Fruit fly (Drosophila melanogaster) whole organism, adult: ENCODE results near the gene CG32022.

Experiments
- CG7101 ChIP-seq: fragments of 200-800 bp; sonication (Bioruptor generic); optimal IDR thresholded peaks from 2 replicates; lab custom pipeline; 2018; ENCODE audit warnings: missing biosample characterization, mild to moderate bottlenecking, missing genetic modification characterization, moderate library complexity
- Hr96 ChIP-seq: fragments of 200-800 bp; sonication (Bioruptor generic); optimal IDR thresholded peaks from 2 replicates; lab custom pipeline; 2016; ENCODE audit warnings: missing biosample characterization, missing genetic modification characterization

DNA sequence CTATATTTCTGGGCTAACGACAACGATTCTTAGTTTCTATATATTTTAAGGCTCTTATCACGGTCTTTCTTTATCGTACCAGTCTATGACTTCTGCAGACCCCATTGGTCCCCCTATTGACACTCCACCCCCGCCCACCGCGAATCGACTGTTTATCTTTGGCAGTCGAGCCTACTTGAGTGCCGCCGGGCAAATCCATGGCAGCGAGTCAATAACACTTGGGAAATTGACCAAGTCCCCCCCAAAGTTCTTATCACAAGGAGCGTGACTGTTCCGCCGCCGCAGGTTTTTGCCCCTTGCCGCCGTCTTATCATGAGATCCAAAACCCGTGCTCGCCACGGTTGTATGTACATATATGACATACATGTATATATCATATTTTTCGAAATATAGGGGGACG, 21.5 kb downstream of the CG32022 start:
- TF ChIP-seq CG7101 (tag; lab: Kevin White, UChicago): no peak
- no peak for TF ChIP-seq Hr96
